Worm (Caenorhabditis elegans): Measurements from ENCODE around the gene bigr-1.

ce11 chrII:11193523-11193922, 12.1 kb downstream of the bigr-1 start:
- no peak for TF ChIP-seq dao-5 (tag; optimal IDR thresholded peaks at IDR 0.05)
- no peak for TF ChIP-seq him-1 (tag; optimal IDR thresholded peaks at IDR 0.05)
